Worm (Caenorhabditis elegans) whole organism, early embryonic: ENCODE results near the gene T28A11.4.

Source experiments
- F13C5.2 ChIP-seq: sonication (generic microtip); optimal IDR thresholded peaks from 2 replicates; lab custom pipeline; 2017; ENCODE audit warnings: mild to moderate bottlenecking, missing genetic modification characterization, inconsistent platforms, missing compliant biosample characterization
- aly-1 ChIP-seq: sonication (generic microtip); optimal IDR thresholded peaks from 2 replicates; lab custom pipeline; 2016; ENCODE audit warnings: missing genetic modification characterization, missing compliant biosample characterization
- ama-1 ChIP-seq: fragments of 150-350 bp; optimal IDR thresholded peaks from 2 replicates; lab custom pipeline; 2014
- ceh-36 ChIP-seq: sonication (generic microtip); optimal IDR thresholded peaks from 2 replicates; lab custom pipeline; 2016; ENCODE audit warnings: missing genetic modification characterization, inconsistent platforms, missing compliant biosample characterization
- ets-7 ChIP-seq: sonication (generic microtip); optimal IDR thresholded peaks from 2 replicates; lab custom pipeline; 2016; ENCODE audit warnings: missing genotype, missing genetic modification characterization, missing compliant biosample characterization
- flt-1 ChIP-seq: fragments of 200-800 bp; sonication (Bioruptor generic); IDR thresholded peaks from 2 replicates; pipeline ENCODE4 v1.3.6; 2022; ENCODE audit warnings: missing genetic modification characterization, missing compliant biosample characterization
- hmbx-1 ChIP-seq: sonication (generic microtip); optimal IDR thresholded peaks from 2 replicates; lab custom pipeline; 2016; ENCODE audit warnings: mild to moderate bottlenecking, missing genetic modification characterization, missing compliant biosample characterization
- hmg-4 ChIP-seq: fragments of 200-800 bp; sonication (Bioruptor generic); optimal IDR thresholded peaks from 2 replicates; lab custom pipeline; 2018; ENCODE audit warnings: mild to moderate bottlenecking, missing genetic modification characterization, missing compliant biosample characterization
- hnd-1 ChIP-seq: sonication (generic microtip); optimal IDR thresholded peaks from 2 replicates; lab custom pipeline; 2016; ENCODE audit warnings: missing genetic modification characterization, missing compliant biosample characterization
- scrt-1 ChIP-seq: fragments of 200-800 bp; sonication (Bioruptor generic); IDR thresholded peaks from 2 replicates; pipeline ENCODE4 v1.3.6; 2022; ENCODE audit warnings: missing genetic modification characterization, missing compliant biosample characterization
- sea-1 ChIP-seq: fragments of 200-800 bp; sonication (Bioruptor generic); conservative IDR thresholded peaks from 2 replicates; pipeline ENCODE4 v1.3.6; 2022; ENCODE audit warnings: missing genetic modification characterization, missing compliant biosample characterization
- tbx-11 ChIP-seq: fragments of 200-800 bp; sonication (Bioruptor generic); IDR thresholded peaks from 2 replicates; pipeline ENCODE4 v1.3.6; 2022; ENCODE audit warnings: missing genetic modification characterization, missing compliant biosample characterization
- tbx-37 ChIP-seq: fragments of 200-800 bp; sonication (Bioruptor generic); conservative IDR thresholded peaks from 2 replicates; pipeline ENCODE4 v1.3.6; 2022; ENCODE audit warnings: missing genetic modification reagents, missing genetic modification characterization, missing compliant biosample characterization
- tra-4 ChIP-seq: sonication (generic microtip); optimal IDR thresholded peaks from 2 replicates; lab custom pipeline; 2017; ENCODE audit warnings: missing genetic modification characterization, missing compliant biosample characterization

DNA sequence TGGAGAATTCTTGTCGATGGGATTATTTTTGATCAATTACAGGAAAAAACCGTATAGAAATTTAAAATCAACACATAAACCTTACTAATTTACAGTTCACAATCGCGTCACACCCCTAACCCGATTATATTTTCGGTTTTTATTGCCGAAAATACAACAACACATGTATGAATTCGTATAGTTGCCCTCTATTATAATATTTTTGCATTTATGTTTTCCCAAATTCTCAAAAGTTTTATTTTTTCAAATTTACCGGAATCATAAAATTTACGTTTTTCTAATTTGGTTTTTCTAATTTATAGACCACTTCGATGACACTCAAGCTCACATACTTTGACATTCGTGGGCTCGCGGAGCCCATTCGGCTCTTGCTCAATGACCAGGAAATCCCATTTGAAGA is 30.9 kb upstream of the T28A11.4 start, which contains the start of gene gst-23:
- TF ChIP-seq sea-1 (no peak), tra-4 (tag; lab: Kevin White, UChicago) (no peak), ama-1 (no peak), hnd-1 (tag; lab: Kevin White, UChicago) (no peak), flt-1 (GFP tag; lab: Robert Waterston, UW) (no peak), hmbx-1 (tag; lab: Kevin White, UChicago) (no peak), aly-1 (tag; lab: Kevin White, UChicago) (no peak), ceh-36 (tag; lab: Kevin White, UChicago) (no peak), ets-7 (tag; lab: Kevin White, UChicago) (no peak), tbx-11 (GFP tag; lab: Robert Waterston, UW) (no peak), scrt-1 (GFP tag; lab: Robert Waterston, UW) (no peak), F13C5.2 (tag; lab: Kevin White, UChicago) (no peak), hmg-4 (no peak), tbx-37 (no peak)
